Fruit fly (Drosophila melanogaster) whole organism, embryonic: ENCODE results near the gene Tim13.
A peak's percentile ranks its signal among the peaks of the same experiment; 100 is the strongest.

ENCODE experiments used
- Ada2b ChIP-seq: fragments of 200-800 bp; sonication (Bioruptor generic); IDR thresholded peaks from 2 replicates; pipeline ENCODE4 v1.3.6; 2022; ENCODE audit warnings: missing biosample characterization, missing genetic modification characterization
- BtbVII ChIP-seq: fragments of 200-800 bp; sonication (Bioruptor generic); optimal IDR thresholded peaks from 3 replicates; lab custom pipeline; 2017; ENCODE audit warnings: missing biosample characterization, mild to moderate bottlenecking, missing genetic modification characterization
- CG10147 ChIP-seq: fragments of 200-800 bp; sonication (Bioruptor generic); optimal IDR thresholded peaks from 2 replicates; lab custom pipeline; 2019; ENCODE audit warnings: missing biosample characterization, mild to moderate bottlenecking, missing genetic modification characterization, moderate library complexity
- CG10321 ChIP-seq: fragments of 200-800 bp; sonication (Bioruptor generic); IDR thresholded peaks from 2 replicates; pipeline ENCODE4 v1.3.6; 2022; ENCODE audit warnings: missing biosample characterization, missing genetic modification characterization
- CG13775 ChIP-seq: fragments of 200-800 bp; sonication (Bioruptor generic); optimal IDR thresholded peaks from 3 replicates; lab custom pipeline; 2017; ENCODE audit warnings: missing biosample characterization, mild to moderate bottlenecking, missing genetic modification characterization
- CG15514 ChIP-seq: fragments of 200-800 bp; sonication (Bioruptor generic); optimal IDR thresholded peaks from 3 replicates; lab custom pipeline; 2017; ENCODE audit warnings: missing biosample characterization, missing genetic modification characterization, mild to moderate bottlenecking, moderate library complexity, missing genetic modification reagents
- CG16863 ChIP-seq: fragments of 200-800 bp; sonication (Bioruptor generic); optimal IDR thresholded peaks from 3 replicates; lab custom pipeline; 2016; ENCODE audit warnings: missing biosample characterization, missing genetic modification characterization
- CG17612 ChIP-seq: fragments of 200-800 bp; sonication (Bioruptor generic); IDR thresholded peaks from 2 replicates; pipeline ENCODE4 v1.3.6; 2022; ENCODE audit warnings: missing biosample characterization, missing genetic modification characterization
- CG17829 ChIP-seq: fragments of 200-800 bp; optimal IDR thresholded peaks from 2 replicates; lab custom pipeline; 2019; ENCODE audit warnings: missing biosample characterization, mild to moderate bottlenecking, missing genetic modification characterization, moderate library complexity
- CG17912 ChIP-seq: fragments of 200-800 bp; sonication (Bioruptor generic); optimal IDR thresholded peaks from 2 replicates; lab custom pipeline; 2018; ENCODE audit warnings: missing biosample characterization, mild to moderate bottlenecking, missing genetic modification characterization
- CG30020 ChIP-seq: fragments of 200-800 bp; optimal IDR thresholded peaks from 2 replicates; lab custom pipeline; 2019; ENCODE audit warnings: missing biosample characterization, mild to moderate bottlenecking, missing genetic modification characterization, moderate library complexity
- CG4404 ChIP-seq: fragments of 200-800 bp; sonication (Bioruptor generic); IDR thresholded peaks from 2 replicates; pipeline ENCODE4 v1.3.6; 2022; ENCODE audit warnings: missing biosample characterization, missing genetic modification characterization
- CG5180 ChIP-seq: fragments of 200-800 bp; sonication (Bioruptor generic); optimal IDR thresholded peaks from 3 replicates; lab custom pipeline; 2017; ENCODE audit warnings: missing biosample characterization, missing genetic modification characterization, mild to moderate bottlenecking, moderate library complexity, missing genetic modification reagents
- CG6765 ChIP-seq: fragments of 200-800 bp; sonication (Bioruptor generic); optimal IDR thresholded peaks from 3 replicates; lab custom pipeline; 2017; ENCODE audit warnings: missing biosample characterization, mild to moderate bottlenecking, missing genetic modification characterization
- CG7987 ChIP-seq: fragments of 200-800 bp; sonication (Bioruptor generic); optimal IDR thresholded peaks from 2 replicates; lab custom pipeline; 2018; ENCODE audit warnings: missing biosample characterization, mild to moderate bottlenecking, missing genetic modification characterization, moderate library complexity
- CG9215 ChIP-seq: fragments of 200-800 bp; sonication (Bioruptor generic); IDR thresholded peaks from 2 replicates; pipeline ENCODE4 v1.3.6; 2022; ENCODE audit warnings: missing biosample characterization, missing genetic modification characterization
- CG9817 ChIP-seq: fragments of 200-800 bp; sonication (Bioruptor generic); optimal IDR thresholded peaks from 2 replicates; lab custom pipeline; 2018; ENCODE audit warnings: missing biosample characterization, mild to moderate bottlenecking, missing genetic modification characterization, moderate library complexity
- Dll ChIP-seq: fragments of 200-800 bp; sonication (Bioruptor generic); IDR thresholded peaks from 4 replicates; pipeline ENCODE4 v1.3.6; 2022; ENCODE audit warnings: missing biosample characterization, missing genetic modification characterization; ENCODE audit not compliant: partially characterized antibody
- ERR ChIP-seq: fragments of 200-800 bp; sonication (Bioruptor generic); optimal IDR thresholded peaks from 2 replicates; lab custom pipeline; 2016; ENCODE audit warnings: missing biosample characterization, missing genetic modification characterization
- Eip74EF ChIP-seq, 2 experiments: fragments of 200-800 bp in 1 of 2; fragments of >200 bp in 1 of 2; sonication (Bioruptor generic) in 1 of 2; optimal IDR thresholded peaks; 2 replicates each; lab custom pipeline; 2017 to 2019; ENCODE audit warnings: missing biosample characterization in 2 of 2, missing genetic modification characterization in 2 of 2, mild to moderate bottlenecking in 1 of 2, moderate library complexity in 1 of 2
- Ets65A ChIP-seq: fragments of 200-800 bp; sonication (Bioruptor generic); peaks from one replicate; lab custom pipeline; 2016; ENCODE audit warnings: missing biosample characterization, missing genetic modification characterization
- Ets97D ChIP-seq: fragments of 200-800 bp; sonication (Bioruptor generic); optimal IDR thresholded peaks from 3 replicates; lab custom pipeline; 2016; ENCODE audit warnings: missing biosample characterization, missing genetic modification characterization
- Fer3 ChIP-seq: fragments of 200-800 bp; sonication (Bioruptor generic); optimal IDR thresholded peaks from 2 replicates; lab custom pipeline; 2018; ENCODE audit warnings: missing biosample characterization, mild to moderate bottlenecking, missing genetic modification characterization, moderate library complexity
- HLHmδ ChIP-seq: fragments of 200-800 bp; sonication (Bioruptor generic); optimal IDR thresholded peaks from 2 replicates; lab custom pipeline; 2018; ENCODE audit warnings: missing biosample characterization, mild to moderate bottlenecking, missing genetic modification characterization, moderate library complexity
- Hey ChIP-seq: fragments of 200-800 bp; sonication (Bioruptor generic); optimal IDR thresholded peaks from 3 replicates; lab custom pipeline; 2018; ENCODE audit warnings: missing biosample characterization, mild to moderate bottlenecking, missing genetic modification characterization
- Hr39 ChIP-seq: fragments of >200 bp; optimal IDR thresholded peaks from 2 replicates; lab custom pipeline; 2017
- Lhr ChIP-seq: fragments of 200-800 bp; sonication (Bioruptor generic); optimal IDR thresholded peaks from 3 replicates; lab custom pipeline; 2017; ENCODE audit warnings: mild to moderate bottlenecking, missing biosample characterization, missing genetic modification reagents, missing genetic modification characterization
- Med ChIP-seq: fragments of 200-800 bp; sonication (Bioruptor generic); peaks from one replicate; lab custom pipeline; 2016; ENCODE audit warnings: missing biosample characterization, missing genetic modification characterization, mild to moderate bottlenecking, inconsistent platforms, moderate library complexity
- Nf-YA ChIP-seq: fragments of 200-800 bp; sonication (Bioruptor generic); IDR thresholded peaks from 2 replicates; pipeline ENCODE4 v1.3.6; 2022; ENCODE audit warnings: missing biosample characterization, missing genetic modification characterization
- Oli ChIP-seq: fragments of 200-800 bp; sonication (Bioruptor generic); optimal IDR thresholded peaks from 2 replicates; lab custom pipeline; 2018; ENCODE audit warnings: missing biosample characterization, mild to moderate bottlenecking, missing genetic modification characterization, moderate library complexity
- cas ChIP-seq: fragments of 200-800 bp; sonication (Bioruptor generic); IDR thresholded peaks from 2 replicates; pipeline ENCODE4 v1.3.6; 2022; ENCODE audit warnings: missing biosample characterization, missing genetic modification characterization
- crc ChIP-seq: fragments of 200-800 bp; sonication (Bioruptor generic); optimal IDR thresholded peaks from 2 replicates; lab custom pipeline; 2016; ENCODE audit warnings: missing biosample characterization, missing genetic modification characterization
- danr ChIP-seq: fragments of 200-800 bp; sonication (Bioruptor generic); IDR thresholded peaks from 2 replicates; pipeline ENCODE4 v1.3.6; 2022; ENCODE audit warnings: missing biosample characterization, missing genetic modification characterization
- fd3F ChIP-seq: fragments of 200-800 bp; sonication (Bioruptor generic); optimal IDR thresholded peaks from 2 replicates; lab custom pipeline; 2018; ENCODE audit warnings: missing biosample characterization, mild to moderate bottlenecking, missing genetic modification characterization, moderate library complexity
- gro ChIP-seq: fragments of 200-800 bp; sonication (Bioruptor generic); optimal IDR thresholded peaks from 2 replicates; lab custom pipeline; 2016; ENCODE audit warnings: missing biosample characterization, missing genetic modification characterization
- gsb-n ChIP-seq: fragments of 200-800 bp; sonication (Bioruptor generic); optimal IDR thresholded peaks from 3 replicates; lab custom pipeline; 2018; ENCODE audit warnings: missing biosample characterization, mild to moderate bottlenecking, missing genetic modification characterization
- hbn ChIP-seq: fragments of 200-800 bp; sonication (Bioruptor generic); IDR thresholded peaks from 2 replicates; pipeline ENCODE4 v1.3.6; 2022; ENCODE audit warnings: missing biosample characterization, missing genetic modification characterization; ENCODE audit not compliant: partially characterized antibody
- luna ChIP-seq: fragments of 200-800 bp; sonication (Bioruptor generic); optimal IDR thresholded peaks from 2 replicates; lab custom pipeline; 2016; ENCODE audit warnings: missing biosample characterization, missing genetic modification characterization
- nerfin-2 ChIP-seq: fragments of 200-800 bp; sonication (Bioruptor generic); IDR thresholded peaks from 2 replicates; pipeline ENCODE4 v1.3.6; 2022; ENCODE audit warnings: missing biosample characterization, missing genetic modification characterization; ENCODE audit not compliant: partially characterized antibody
- nom ChIP-seq: fragments of 200-800 bp; sonication (Bioruptor generic); optimal IDR thresholded peaks from 2 replicates; lab custom pipeline; 2017; ENCODE audit warnings: missing biosample characterization, missing genetic modification characterization, mild to moderate bottlenecking, moderate library complexity, missing genetic modification reagents
- pan ChIP-seq, 4 experiments: fragments of >200 bp in 3 of 4; fragments of 200-800 bp in 1 of 4; sonication (Bioruptor generic) in 1 of 4; optimal IDR thresholded peaks in 3 of 4; IDR thresholded peaks in 1 of 4; 2 replicates each; pipeline versions ENCODE4 v1.3.6 to Lab custom; 2017 to 2022; ENCODE audit warnings: missing biosample characterization in 2 of 4, missing genetic modification characterization in 2 of 4, mixed read lengths in 1 of 4
- pfk ChIP-seq: fragments of 200-800 bp; sonication (Bioruptor generic); optimal IDR thresholded peaks from 2 replicates; lab custom pipeline; 2018; ENCODE audit warnings: missing biosample characterization, mild to moderate bottlenecking, missing genetic modification characterization, moderate library complexity
- schlank ChIP-seq: fragments of 200-800 bp; sonication (Bioruptor generic); optimal IDR thresholded peaks from 2 replicates; lab custom pipeline; 2018; ENCODE audit warnings: missing biosample characterization, mild to moderate bottlenecking, missing genetic modification characterization
- slbo ChIP-seq: fragments of 200-800 bp; sonication (Bioruptor generic); IDR thresholded peaks from 2 replicates; pipeline ENCODE4 v1.3.6; 2022; ENCODE audit warnings: missing biosample characterization, missing genetic modification characterization
- slou ChIP-seq: fragments of 200-800 bp; sonication (Bioruptor generic); optimal IDR thresholded peaks from 3 replicates; lab custom pipeline; 2016; ENCODE audit warnings: missing biosample characterization, missing genetic modification characterization
- so ChIP-seq: fragments of 200-800 bp; sonication (Bioruptor generic); IDR thresholded peaks from 3 replicates; pipeline ENCODE4 v1.3.6; 2022; ENCODE audit warnings: missing biosample characterization, missing genetic modification characterization
- tna ChIP-seq: fragments of 200-800 bp; sonication (Bioruptor generic); IDR thresholded peaks from 2 replicates; pipeline ENCODE4 v1.3.6; 2022; ENCODE audit warnings: missing biosample characterization, missing genetic modification characterization; ENCODE audit not compliant: partially characterized antibody
- trem ChIP-seq: fragments of 200-800 bp; optimal IDR thresholded peaks from 3 replicates; lab custom pipeline; 2019; ENCODE audit warnings: missing biosample characterization, mild to moderate bottlenecking, missing genetic modification characterization, moderate library complexity
- tup ChIP-seq: fragments of 200-800 bp; sonication (Bioruptor generic); optimal IDR thresholded peaks from 2 replicates; lab custom pipeline; 2016; ENCODE audit warnings: missing biosample characterization, mild to moderate bottlenecking, missing genetic modification characterization, moderate library complexity
- zen2 ChIP-seq: fragments of 200-800 bp; sonication (Bioruptor generic); IDR thresholded peaks from 3 replicates; pipeline ENCODE4 v1.3.6; 2022; ENCODE audit warnings: missing biosample characterization, missing genetic modification characterization; ENCODE audit not compliant: partially characterized antibody

The Tim13 gene

dm6 chr3L:11788195-11788594, 13.9 kb upstream of the Tim13 start (continued):
- TF ChIP-seq CG15514 (GFP tag; lab: Kevin White, UChicago): peak; percentile 36
- TF ChIP-seq trem: no peak
- peak; percentile 35 for TF ChIP-seq Fer3 (tag; lab: Kevin White, UChicago)
- TF ChIP-seq Dll (GFP tag; lab: Robert Waterston, UW): no peak
- TF ChIP-seq danr (GFP tag; lab: Robert Waterston, UW): no peak
- TF ChIP-seq hbn (GFP tag; lab: Robert Waterston, UW): no peak
- peak; percentile 63; the same call in 1 of the 3 replicates for TF ChIP-seq so
- peak; percentile 21 for TF ChIP-seq Ets65A
- no peak for TF ChIP-seq fd3F (GFP tag; lab: Kevin White, UChicago)
- TF ChIP-seq CG17829: no peak
- TF ChIP-seq Eip74EF (GFP tag; optimal IDR thresholded peaks at IDR 0.05; lab: Kevin White, UChicago): no peak
- TF ChIP-seq CG13775 (GFP tag; lab: Kevin White, UChicago): no peak
- TF ChIP-seq ERR (GFP tag; lab: Kevin White, UChicago): no peak
- no peak for TF ChIP-seq CG10147
- no peak for TF ChIP-seq slbo (GFP tag; lab: Robert Waterston, UW)
- TF ChIP-seq CG10321 (GFP tag; lab: Robert Waterston, UW): no peak
- no peak for TF ChIP-seq nom
- peak; percentile 22 for TF ChIP-seq CG17912 (GFP tag; lab: Kevin White, UChicago)
- TF ChIP-seq Hr39 (lab: Kevin White, UChicago): no peak
- TF ChIP-seq CG9215 (GFP tag; lab: Robert Waterston, UW): no peak
- no peak for TF ChIP-seq CG16863 (GFP tag; lab: Kevin White, UChicago)
- peak; percentile 23 for TF ChIP-seq Med (GFP tag; lab: Kevin White, UChicago)
- 0 out of 2 replicates have a peak, but pooled peaks have one; percentile 7 for TF ChIP-seq Nf-YA (GFP tag; lab: Robert Waterston, UW)
- no peak for TF ChIP-seq CG6765 (GFP tag; lab: Kevin White, UChicago)
- peak; percentile 34 for TF ChIP-seq BtbVII (GFP tag; lab: Kevin White, UChicago)
- TF ChIP-seq gro: peak; percentile 27
- no peak for TF ChIP-seq Lhr
- no peak for TF ChIP-seq tna
- TF ChIP-seq luna (GFP tag; lab: Kevin White, UChicago): no peak
- TF ChIP-seq HLHmδ (GFP tag; lab: Kevin White, UChicago): no peak
- no peak for TF ChIP-seq crc (GFP tag; lab: Kevin White, UChicago)
- peak; percentile 34 for TF ChIP-seq schlank
- TF ChIP-seq, all 482 proteins: peak for 32

dm6 chr3L:11785291-11785690, 11.0 kb upstream of the Tim13 start:
- no peak for TF ChIP-seq CG7987
- no peak for TF ChIP-seq pfk (GFP tag; lab: Kevin White, UChicago)
- no peak for TF ChIP-seq CG5180
- no peak for TF ChIP-seq Ets97D (GFP tag; lab: Kevin White, UChicago)
- peak; percentile 63 for TF ChIP-seq Ada2b (GFP tag; lab: Robert Waterston, UW)
- TF ChIP-seq gsb-n (tag; lab: Kevin White, UChicago): no peak
- TF ChIP-seq CG9817 (tag; lab: Kevin White, UChicago): peak; percentile 58
- no peak for TF ChIP-seq CG4404 (GFP tag; lab: Robert Waterston, UW)
- TF ChIP-seq CG13775 (GFP tag; lab: Kevin White, UChicago): no peak
- no peak for TF ChIP-seq pan (optimal IDR thresholded peaks at IDR 0.05; lab: Kevin White, UChicago)
- peak in 1 of 2 experiments; percentile 64 for TF ChIP-seq pan (GFP tag; optimal IDR thresholded peaks at IDR 0.05 in 1 of 2, IDR thresholded peaks at IDR 0.05 in 1 of 2)
- TF ChIP-seq CG30020 (tag; lab: Kevin White, UChicago): no peak
- TF ChIP-seq nerfin-2: no peak
- no peak for TF ChIP-seq luna (GFP tag; lab: Kevin White, UChicago)
- peak; percentile 47 for TF ChIP-seq Oli (tag; lab: Kevin White, UChicago)
- TF ChIP-seq Hey (tag; lab: Kevin White, UChicago): no peak
- 0 out of 2 replicates have a peak, but pooled peaks have one; percentile 46 for TF ChIP-seq cas
- no peak for TF ChIP-seq tup (GFP tag; lab: Kevin White, UChicago)
- TF ChIP-seq CG17612 (GFP tag; lab: Robert Waterston, UW): no peak
- no peak for TF ChIP-seq zen2 (GFP tag; lab: Robert Waterston, UW)
- 0 out of 2 replicates have a peak, but pooled peaks have one; percentile 21 for TF ChIP-seq CG10321 (GFP tag; lab: Robert Waterston, UW)
- no peak for TF ChIP-seq slou (GFP tag; lab: Kevin White, UChicago)
- no peak for TF ChIP-seq Nf-YA (GFP tag; lab: Robert Waterston, UW)
- no peak for TF ChIP-seq CG17829
